Worm (Caenorhabditis elegans) whole organism, L2 larva: ENCODE results near the gene F01D5.1.

Experiments
- C34F6.9 ChIP-seq: fragments of 150-350 bp; optimal IDR thresholded peaks from 2 replicates; lab custom pipeline; 2014; ENCODE audit warnings: missing biosample characterization, missing genetic modification characterization
- F13H6.1 ChIP-seq: sonication (generic microtip); optimal IDR thresholded peaks from 2 replicates; lab custom pipeline; 2016; ENCODE audit warnings: missing genetic modification characterization, missing compliant biosample characterization
- R02D3.7 ChIP-seq: fragments of 150-350 bp; optimal IDR thresholded peaks from 2 replicates; lab custom pipeline; 2014; ENCODE audit warnings: missing biosample characterization, missing genetic modification characterization
- ZK546.5 ChIP-seq: sonication (generic microtip); optimal IDR thresholded peaks from 2 replicates; lab custom pipeline; 2017; ENCODE audit warnings: missing biosample characterization, missing genetic modification characterization
- alr-1 ChIP-seq: fragments of 150-350 bp; optimal IDR thresholded peaks from 2 replicates; lab custom pipeline; 2014; ENCODE audit warnings: missing biosample characterization, missing genetic modification characterization
- aly-2 ChIP-seq: fragments of 150-350 bp; optimal IDR thresholded peaks from 2 replicates; lab custom pipeline; 2014; ENCODE audit warnings: missing biosample characterization, missing genetic modification characterization
- ama-1 ChIP-seq: fragments of 150-350 bp; optimal IDR thresholded peaks from 2 replicates; lab custom pipeline; 2018; ENCODE audit warnings: inconsistent platforms
- blmp-1 ChIP-seq: sonication (generic microtip); optimal IDR thresholded peaks from 2 replicates; lab custom pipeline; 2017; ENCODE audit warnings: missing genetic modification characterization, mild to moderate bottlenecking, missing compliant biosample characterization, antibody characterized with exemption, moderate library complexity; ENCODE audit not compliant: insufficient read depth
- ceh-16 ChIP-seq: fragments of 150-350 bp; optimal IDR thresholded peaks from 2 replicates; lab custom pipeline; 2014; ENCODE audit warnings: missing biosample characterization, missing genetic modification characterization
- ceh-82 ChIP-seq: fragments of 150-350 bp; optimal IDR thresholded peaks from 2 replicates; lab custom pipeline; 2014; ENCODE audit warnings: missing biosample characterization, missing genetic modification characterization
- fos-1 ChIP-seq: fragments of 150-350 bp; optimal IDR thresholded peaks from 2 replicates; lab custom pipeline; 2014; ENCODE audit warnings: missing biosample characterization, missing genetic modification characterization
- lin-13 ChIP-seq: fragments of 150-350 bp; optimal IDR thresholded peaks from 2 replicates; lab custom pipeline; 2014; ENCODE audit warnings: missing biosample characterization, missing genetic modification reagents, missing genetic modification characterization
- lin-39 ChIP-seq: fragments of 150-350 bp; optimal IDR thresholded peaks from 2 replicates; lab custom pipeline; 2014; ENCODE audit warnings: missing biosample characterization, missing genetic modification reagents, missing genetic modification characterization
- mbf-1 ChIP-seq: sonication (generic microtip); optimal IDR thresholded peaks from 2 replicates; lab custom pipeline; 2017; ENCODE audit warnings: missing biosample characterization, missing genetic modification characterization
- mdl-1 ChIP-seq, 2 experiments: fragments of 150-350 bp in 1 of 2; sonication (generic microtip) in 1 of 2; optimal IDR thresholded peaks; 2 replicates each; lab custom pipeline; 2017; ENCODE audit warnings: missing biosample characterization in 2 of 2, missing genetic modification characterization in 2 of 2
- nhr-10 ChIP-seq: sonication (generic microtip); optimal IDR thresholded peaks from 2 replicates; lab custom pipeline; 2017; ENCODE audit warnings: missing biosample characterization, missing genetic modification characterization
- nhr-12 ChIP-seq: fragments of 150-350 bp; optimal IDR thresholded peaks from 2 replicates; lab custom pipeline; 2014; ENCODE audit warnings: missing biosample characterization, missing genetic modification characterization
- nhr-21 ChIP-seq: fragments of 150-350 bp; optimal IDR thresholded peaks from 2 replicates; lab custom pipeline; 2014; ENCODE audit warnings: missing biosample characterization, missing genetic modification characterization
- nhr-23 ChIP-seq: fragments of 150-350 bp; optimal IDR thresholded peaks from 2 replicates; lab custom pipeline; 2014; ENCODE audit warnings: missing biosample characterization, missing genetic modification reagents, missing genetic modification characterization
- nhr-237 ChIP-seq: fragments of 150-350 bp; optimal IDR thresholded peaks from 2 replicates; lab custom pipeline; 2014; ENCODE audit warnings: missing biosample characterization, missing genetic modification characterization
- nhr-25 ChIP-seq: fragments of 150-350 bp; sonication (generic microtip); optimal IDR thresholded peaks from 3 replicates; lab custom pipeline; 2014; ENCODE audit warnings: missing biosample characterization, missing genetic modification characterization
- nhr-6 ChIP-seq: fragments of 150-350 bp; optimal IDR thresholded peaks from 2 replicates; lab custom pipeline; 2014; ENCODE audit warnings: missing biosample characterization, missing genetic modification characterization
- sem-4 ChIP-seq: fragments of 150-350 bp; optimal IDR thresholded peaks from 2 replicates; lab custom pipeline; 2014; ENCODE audit warnings: missing biosample characterization, missing genetic modification reagents, missing genetic modification characterization
- skn-1 ChIP-seq: sonication (generic microtip); optimal IDR thresholded peaks from 2 replicates; lab custom pipeline; 2017; ENCODE audit warnings: missing biosample characterization, missing genetic modification characterization
- sma-9 ChIP-seq, 2 experiments: fragments of 150-350 bp in 1 of 2; sonication (generic microtip) in 1 of 2; optimal IDR thresholded peaks; 2 replicates each; lab custom pipeline; 2014 to 2016; ENCODE audit warnings: missing genetic modification characterization in 2 of 2, mild to moderate bottlenecking in 1 of 2, missing biosample characterization in 1 of 2, missing compliant biosample characterization in 1 of 2, missing genetic modification reagents in 1 of 2, moderate library complexity in 1 of 2
- snpc-4 ChIP-seq: fragments of 150-350 bp; optimal IDR thresholded peaks from 2 replicates; lab custom pipeline; 2014; ENCODE audit warnings: missing biosample characterization, missing genetic modification characterization
- unc-39 ChIP-seq: fragments of 150-350 bp; optimal IDR thresholded peaks from 2 replicates; lab custom pipeline; 2014; ENCODE audit warnings: missing biosample characterization, missing genetic modification characterization
- unc-55 ChIP-seq: fragments of 150-350 bp; sonication (generic microtip); optimal IDR thresholded peaks from 3 replicates; lab custom pipeline; 2014; ENCODE audit warnings: missing biosample characterization, missing genetic modification reagents, missing genetic modification characterization
- unc-62 ChIP-seq: fragments of 150-350 bp; optimal IDR thresholded peaks from 2 replicates; lab custom pipeline; 2014; ENCODE audit warnings: missing biosample characterization, missing genetic modification reagents, missing genetic modification characterization
- ztf-1 ChIP-seq: fragments of 200-800 bp; sonication (Bioruptor generic); conservative IDR thresholded peaks from 2 replicates; pipeline ENCODE4 v1.3.6; 2022; ENCODE audit warnings: missing genetic modification characterization, missing compliant biosample characterization
- ztf-11 ChIP-seq: sonication (generic microtip); optimal IDR thresholded peaks from 2 replicates; lab custom pipeline; 2017; ENCODE audit warnings: missing biosample characterization, missing genetic modification characterization

The F01D5.1 gene

DNA sequence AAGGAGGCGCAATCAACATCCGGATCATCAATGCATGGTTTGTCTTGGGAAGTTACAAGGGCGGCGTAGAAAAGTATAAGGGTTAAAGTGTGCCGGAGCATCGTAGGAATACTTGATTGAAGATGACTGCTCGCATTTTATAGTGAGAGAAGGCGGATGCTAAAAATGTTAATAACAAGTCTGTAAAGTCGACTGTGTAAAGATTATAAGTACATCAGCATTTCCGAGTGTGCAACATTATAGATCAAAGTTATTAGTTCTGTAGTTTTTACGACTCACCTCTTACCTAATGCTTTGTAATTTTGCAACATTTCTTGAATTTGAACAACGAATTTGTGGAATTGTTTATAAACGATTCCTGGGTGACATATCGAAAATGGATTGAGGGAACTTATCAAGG, 2.4 kb downstream of the F01D5.1 start, which contains the start of gene Y39G8B.7:
Gene Y39G8B.7 (minus strand): TSS at position 101 of the 400 bp plus-strand sequence.
- no peak for TF ChIP-seq blmp-1
- no peak for TF ChIP-seq ama-1 (lab: Kevin White, UChicago)
- no peak for TF ChIP-seq skn-1

DNA sequence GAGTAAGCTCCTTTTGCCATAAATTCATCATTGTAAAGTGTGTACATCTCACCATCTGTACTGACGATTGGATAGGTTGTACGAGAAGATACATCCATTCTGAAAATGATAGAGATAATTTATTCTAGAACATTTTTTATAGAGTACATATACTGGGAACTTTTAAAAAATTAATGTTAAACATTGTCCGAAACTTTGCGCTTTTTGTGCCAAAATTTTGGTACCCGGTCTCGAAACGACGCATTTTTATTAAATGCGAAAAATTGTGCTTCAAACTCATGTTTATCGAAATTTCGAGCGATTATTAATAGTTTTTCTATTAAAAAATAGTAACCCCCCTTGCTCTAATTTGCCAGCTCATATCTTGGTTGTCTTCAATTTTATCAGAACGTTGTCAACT, 5.6 kb downstream of the F01D5.1 start, which contains the start of gene Y39G8B.5:
Gene Y39G8B.5 (minus strand): TSS at position 101 of the 400 bp plus-strand sequence.
- no peak for TF ChIP-seq nhr-10 (tag; lab: Kevin White, UChicago)

DNA sequence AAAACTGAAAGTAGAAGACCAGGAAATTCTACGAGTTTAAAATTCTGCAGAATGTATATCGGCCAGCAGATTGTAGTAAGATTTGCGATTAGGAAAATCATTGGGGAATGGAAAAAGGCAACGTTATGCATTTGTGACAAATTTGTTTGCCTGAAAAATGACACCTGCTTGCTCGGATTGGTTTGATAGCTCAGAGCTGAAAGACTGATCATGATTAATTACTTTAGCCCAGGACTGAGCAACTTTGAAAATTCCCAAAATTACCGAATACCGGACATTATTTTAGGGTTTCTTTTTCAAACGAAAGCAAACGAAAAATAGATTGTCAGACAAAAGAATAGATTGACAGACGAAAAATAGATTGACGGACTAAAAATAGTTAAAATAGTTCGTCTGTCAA, 12.8 kb downstream of the F01D5.1 start, which contains the start of gene sre-47:
Gene sre-47 (minus strand): TSS at position 101 of the 400 bp plus-strand sequence.
- no peak for TF ChIP-seq fos-1 (tag; lab: Kevin White, UChicago)
- no peak for TF ChIP-seq mbf-1 (tag; lab: Kevin White, UChicago)
- no peak for TF ChIP-seq C34F6.9 (tag; lab: Kevin White, UChicago)
- TF ChIP-seq sma-9 (GFP tag; optimal IDR thresholded peaks at IDR 0.05; lab: Kevin White, UChicago): no peak
- TF ChIP-seq sma-9 (tag; optimal IDR thresholded peaks at IDR 0.05; lab: Kevin White, UChicago): no peak
- no peak for TF ChIP-seq blmp-1
- no peak for TF ChIP-seq unc-62 (GFP tag; lab: Kevin White, UChicago)
- no peak for TF ChIP-seq sem-4 (tag; lab: Kevin White, UChicago)
- no peak for TF ChIP-seq nhr-12 (tag; lab: Kevin White, UChicago)
- no peak for TF ChIP-seq ceh-16
- TF ChIP-seq aly-2 (tag; lab: Kevin White, UChicago): no peak
- TF ChIP-seq nhr-6 (tag; lab: Kevin White, UChicago): no peak
- TF ChIP-seq nhr-25: no peak
- TF ChIP-seq nhr-237 (tag; lab: Kevin White, UChicago): no peak
- TF ChIP-seq ztf-11 (tag; lab: Kevin White, UChicago): no peak
- TF ChIP-seq nhr-21 (tag; lab: Kevin White, UChicago): no peak
- TF ChIP-seq nhr-23 (tag; lab: Kevin White, UChicago): no peak
- no peak for TF ChIP-seq lin-39 (tag; lab: Kevin White, UChicago)

DNA sequence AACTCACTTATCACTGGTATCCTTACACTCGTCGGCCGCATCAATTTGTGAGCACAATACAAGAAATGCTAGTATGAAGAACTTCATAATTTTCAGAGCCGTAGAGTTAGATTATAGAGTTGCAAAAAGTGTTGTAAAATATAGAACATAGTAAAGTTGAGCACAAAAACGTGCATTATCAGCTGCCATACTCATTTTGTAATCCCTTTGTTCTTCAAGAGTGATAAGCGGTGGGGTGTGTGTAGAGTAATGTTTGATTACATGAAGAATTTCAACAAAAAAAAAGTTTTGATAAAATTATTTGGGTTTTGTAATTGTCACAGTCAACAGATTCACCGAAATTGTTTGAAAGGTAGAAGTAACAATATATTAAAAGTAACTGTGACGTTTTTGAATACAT, 14.5 kb downstream of the F01D5.1 start, which contains the start of the genes Y39G8B.13 and Y39G8B.10:
Gene Y39G8B.13 (minus strand): TSS at position 125 of the 400 bp plus-strand sequence.
Gene Y39G8B.10 (minus strand): TSS at position 193 of the 400 bp plus-strand sequence.
- TF ChIP-seq fos-1 (tag; lab: Kevin White, UChicago): peak; percentile 74
- no peak for TF ChIP-seq unc-55 (GFP tag; lab: Kevin White, UChicago)
- TF ChIP-seq ama-1 (lab: Kevin White, UChicago): no peak

DNA sequence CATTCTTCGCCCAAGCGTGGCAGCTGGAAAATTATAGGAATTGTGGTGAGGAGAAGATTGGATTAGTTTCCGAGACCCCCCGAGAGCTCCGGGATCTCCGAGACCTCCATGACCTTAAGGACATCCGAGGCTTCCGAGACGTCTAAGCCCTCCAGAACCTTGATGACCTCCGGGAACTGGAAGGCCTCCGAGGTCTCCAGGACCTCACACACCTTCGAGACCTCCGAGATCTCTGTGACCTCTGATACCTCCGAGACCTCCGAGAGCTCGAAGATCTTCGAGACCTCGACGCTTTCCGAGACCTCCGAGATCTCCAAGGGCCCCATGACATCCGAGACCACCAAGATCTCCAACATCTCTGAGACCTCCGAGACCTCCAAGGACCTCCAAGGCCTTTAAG, 15.1 kb downstream of the F01D5.1 start:
- no peak for TF ChIP-seq ceh-16
- TF ChIP-seq mdl-1 (tag; optimal IDR thresholded peaks at IDR 0.05; lab: Kevin White, UChicago): no peak
- TF ChIP-seq R02D3.7: no peak
- no peak for TF ChIP-seq ztf-1 (GFP tag; lab: Robert Waterston, UW)
- TF ChIP-seq aly-2 (tag; lab: Kevin White, UChicago): no peak
- no peak for TF ChIP-seq fos-1 (tag; lab: Kevin White, UChicago)
- TF ChIP-seq ZK546.5 (tag; lab: Kevin White, UChicago): no peak
- no peak for TF ChIP-seq nhr-237 (tag; lab: Kevin White, UChicago)
- no peak for TF ChIP-seq sma-9 (GFP tag; optimal IDR thresholded peaks at IDR 0.05; lab: Kevin White, UChicago)
- no peak for TF ChIP-seq sma-9 (tag; optimal IDR thresholded peaks at IDR 0.05; lab: Kevin White, UChicago)
- no peak for TF ChIP-seq lin-13
- TF ChIP-seq snpc-4: no peak
- TF ChIP-seq ceh-82 (tag; lab: Kevin White, UChicago): no peak
- TF ChIP-seq, all 48 proteins: peak for 0

DNA sequence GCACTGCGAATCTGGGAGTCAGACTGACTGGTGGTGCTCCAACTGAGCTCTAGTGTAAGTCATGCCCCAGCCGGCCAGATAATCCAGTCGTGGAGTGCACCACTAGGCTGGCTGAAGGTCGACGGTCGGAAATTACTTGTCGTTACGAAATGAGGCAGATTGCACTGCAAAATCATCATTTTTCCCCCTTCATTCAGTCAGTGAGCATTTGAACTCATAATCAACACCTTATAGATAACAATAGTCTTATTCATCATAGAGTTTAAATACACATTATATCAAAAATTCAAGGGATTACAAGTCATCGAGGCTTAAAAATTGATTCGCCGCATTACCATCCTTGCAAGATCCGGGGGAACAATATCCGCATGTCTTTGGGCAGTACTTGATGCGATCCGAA, 15.6 kb downstream of the F01D5.1 start:
- no peak for TF ChIP-seq alr-1 (tag; lab: Kevin White, UChicago)
- TF ChIP-seq aly-2 (tag; lab: Kevin White, UChicago): no peak
- peak; percentile 52 for TF ChIP-seq fos-1 (tag; lab: Kevin White, UChicago)

DNA sequence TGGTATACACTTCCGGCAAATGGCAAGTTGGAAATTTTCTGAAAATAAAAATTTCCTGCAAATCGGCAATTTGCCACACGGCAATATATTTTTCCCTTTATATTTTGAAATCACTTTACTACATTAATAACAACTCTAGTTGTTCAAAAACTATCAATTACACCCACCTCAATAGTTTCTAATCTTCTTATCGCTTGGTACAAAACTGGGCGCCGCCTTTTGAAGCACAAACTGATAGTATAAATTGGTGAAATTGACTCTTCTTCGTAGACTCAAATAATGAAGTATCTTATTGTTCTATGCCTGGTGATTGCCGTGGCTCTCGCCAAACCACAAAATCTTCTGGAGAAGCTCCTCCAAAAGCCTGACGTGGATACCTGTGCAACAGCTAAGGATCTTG, 16.3 kb downstream of the F01D5.1 start, which contains the start of gene Y39G8B.9:
Gene Y39G8B.9 (plus strand): TSS at position 269 of the 400 bp plus-strand sequence.
- peak; percentile 54 for TF ChIP-seq fos-1 (tag; lab: Kevin White, UChicago)
- TF ChIP-seq alr-1 (tag; lab: Kevin White, UChicago): no peak
- no peak for TF ChIP-seq unc-39
- no peak for TF ChIP-seq F13H6.1
- no peak for TF ChIP-seq ama-1 (lab: Kevin White, UChicago)
- TF ChIP-seq skn-1: no peak
- TF ChIP-seq, all 48 proteins: peak for 1
